Worm (Caenorhabditis elegans) whole organism, L1 larva: ENCODE data around the gene R12B2.6.

Source experiments
- C04F5.9 ChIP-seq: sonication (generic microtip); optimal IDR thresholded peaks from 2 replicates; lab custom pipeline; 2016; ENCODE audit warnings: missing genetic modification characterization, missing compliant biosample characterization
- F16B12.6 ChIP-seq: fragments of 150-350 bp; optimal IDR thresholded peaks from 2 replicates; lab custom pipeline; 2014; ENCODE audit warnings: missing biosample characterization, missing genetic modification characterization
- alr-1 ChIP-seq: fragments of 200-800 bp; sonication (Bioruptor generic); optimal IDR thresholded peaks from 2 replicates; lab custom pipeline; 2018; ENCODE audit warnings: borderline replicate concordance, mild to moderate bottlenecking, missing genetic modification characterization, missing compliant biosample characterization
- ama-1 ChIP-seq: fragments of 150-350 bp; optimal IDR thresholded peaks from 2 replicates; lab custom pipeline; 2014
- blmp-1 ChIP-seq: fragments of 150-350 bp; optimal IDR thresholded peaks from 2 replicates; lab custom pipeline; 2014; ENCODE audit warnings: missing biosample characterization, missing genetic modification characterization
- ceh-63 ChIP-seq: fragments of 200-800 bp; sonication (Bioruptor generic); optimal IDR thresholded peaks from 2 replicates; lab custom pipeline; 2018; ENCODE audit warnings: mild to moderate bottlenecking, missing genetic modification characterization, missing compliant biosample characterization
- ceh-8 ChIP-seq: fragments of 200-800 bp; sonication (Bioruptor generic); optimal IDR thresholded peaks from 2 replicates; lab custom pipeline; 2018; ENCODE audit warnings: mild to moderate bottlenecking, missing genetic modification characterization, moderate library complexity, missing compliant biosample characterization
- ceh-82 ChIP-seq, 3 experiments: fragments of 150-350 bp in 1 of 3; sonication (generic microtip) in 2 of 3; optimal IDR thresholded peaks; 2 replicates each; lab custom pipeline; 2014 to 2017; ENCODE audit warnings: missing biosample characterization in 3 of 3, missing genetic modification characterization in 3 of 3
- ceh-88 ChIP-seq: fragments of 200-800 bp; sonication (Bioruptor generic); IDR thresholded peaks from 2 replicates; pipeline ENCODE4 v1.3.6; 2022; ENCODE audit warnings: missing genetic modification characterization, missing compliant biosample characterization
- dsc-1 ChIP-seq: sonication (generic microtip); optimal IDR thresholded peaks from 2 replicates; lab custom pipeline; 2016; ENCODE audit warnings: mild to moderate bottlenecking, missing genetic modification characterization, missing compliant biosample characterization
- efl-1 ChIP-seq, 4 experiments: fragments of 150-350 bp; optimal IDR thresholded peaks in 3 of 4; peaks in 1 of 4; 1 replicate in 1 of 4; 2 replicates in 3 of 4; lab custom pipeline; 2014; ENCODE audit warnings: missing biosample characterization in 2 of 4, missing genetic modification characterization in 2 of 4, missing genetic modification reagents in 2 of 4
- egl-13 ChIP-seq: sonication (generic microtip); optimal IDR thresholded peaks from 2 replicates; lab custom pipeline; 2016; ENCODE audit warnings: missing genotype, missing genetic modification reagents, missing genetic modification characterization, missing compliant biosample characterization
- elt-2 ChIP-seq: sonication (generic microtip); optimal IDR thresholded peaks from 2 replicates; lab custom pipeline; 2016; ENCODE audit warnings: missing genetic modification characterization, mild to moderate bottlenecking, inconsistent platforms, missing compliant biosample characterization, missing genetic modification reagents
- elt-3 ChIP-seq, 6 experiments: fragments of 150-350 bp in 1 of 6; sonication (generic microtip); optimal IDR thresholded peaks; 2 replicates each; lab custom pipeline; 2017 to 2018; ENCODE audit warnings: missing biosample characterization in 6 of 6, missing genetic modification characterization in 6 of 6, inconsistent platforms in 1 of 6
- fos-1 ChIP-seq: fragments of 150-350 bp; optimal IDR thresholded peaks from 2 replicates; lab custom pipeline; 2014; ENCODE audit warnings: missing biosample characterization, missing genetic modification characterization
- hlh-4 ChIP-seq: sonication (generic microtip); optimal IDR thresholded peaks from 2 replicates; lab custom pipeline; 2016; ENCODE audit warnings: mild to moderate bottlenecking, missing genetic modification characterization, missing compliant biosample characterization
- hpl-2 ChIP-seq: fragments of 150-350 bp; optimal IDR thresholded peaks from 2 replicates; lab custom pipeline; 2014; ENCODE audit warnings: missing biosample characterization, missing genetic modification reagents, missing genetic modification characterization
- irx-1 ChIP-seq: sonication (generic microtip); optimal IDR thresholded peaks from 2 replicates; lab custom pipeline; 2016; ENCODE audit warnings: missing genetic modification characterization, missing compliant biosample characterization
- jun-1 ChIP-seq: fragments of 150-350 bp; optimal IDR thresholded peaks from 2 replicates; lab custom pipeline; 2014; ENCODE audit warnings: missing biosample characterization, missing genetic modification reagents, missing genetic modification characterization
- lin-13 ChIP-seq: fragments of 150-350 bp; optimal IDR thresholded peaks from 2 replicates; lab custom pipeline; 2014; ENCODE audit warnings: missing biosample characterization, missing genetic modification reagents, missing genetic modification characterization
- lin-14 ChIP-seq: fragments of 200-800 bp; sonication (Bioruptor generic); optimal IDR thresholded peaks from 2 replicates; lab custom pipeline; 2018; ENCODE audit warnings: mild to moderate bottlenecking, missing genetic modification characterization, moderate library complexity, missing compliant biosample characterization
- lin-15B ChIP-seq: fragments of 150-350 bp; sonication (generic microtip); optimal IDR thresholded peaks from 3 replicates; lab custom pipeline; 2014; ENCODE audit warnings: missing biosample characterization, missing genetic modification characterization
- lin-35 ChIP-seq, 2 experiments: fragments of 150-350 bp; optimal IDR thresholded peaks; 2 replicates each; lab custom pipeline; 2014; ENCODE audit warnings: missing biosample characterization in 2 of 2, missing genetic modification characterization in 2 of 2, missing genetic modification reagents in 2 of 2
- lin-39 ChIP-seq: fragments of 150-350 bp; optimal IDR thresholded peaks from 2 replicates; lab custom pipeline; 2014; ENCODE audit warnings: missing biosample characterization, missing genetic modification reagents, missing genetic modification characterization
- lsy-2 ChIP-seq, 2 experiments: fragments of 150-350 bp; optimal IDR thresholded peaks; 2 replicates each; lab custom pipeline; 2014; ENCODE audit warnings: missing biosample characterization in 2 of 2, missing genetic modification characterization in 2 of 2
- mdl-1 ChIP-seq, 2 experiments: fragments of 150-350 bp; optimal IDR thresholded peaks; 2 replicates each; lab custom pipeline; 2014 to 2017; ENCODE audit warnings: missing biosample characterization in 2 of 2, missing genetic modification characterization in 2 of 2, inconsistent platforms in 1 of 2
- mef-2 ChIP-seq: fragments of 150-350 bp; optimal IDR thresholded peaks from 2 replicates; lab custom pipeline; 2014; ENCODE audit warnings: missing biosample characterization, missing genetic modification characterization
- nhr-20 ChIP-seq: sonication (generic microtip); optimal IDR thresholded peaks from 2 replicates; lab custom pipeline; 2016; ENCODE audit warnings: mild to moderate bottlenecking, missing genetic modification characterization, missing compliant biosample characterization
- nhr-237 ChIP-seq: fragments of 150-350 bp; optimal IDR thresholded peaks from 2 replicates; lab custom pipeline; 2014; ENCODE audit warnings: missing biosample characterization, missing genetic modification characterization
- nhr-28 ChIP-seq: fragments of 150-350 bp; optimal IDR thresholded peaks from 2 replicates; lab custom pipeline; 2014; ENCODE audit warnings: missing biosample characterization, missing genetic modification characterization
- nhr-47 ChIP-seq: sonication (generic microtip); optimal IDR thresholded peaks from 2 replicates; lab custom pipeline; 2016; ENCODE audit warnings: mild to moderate bottlenecking, missing genetic modification characterization, moderate library complexity, missing compliant biosample characterization
- nhr-71 ChIP-seq: sonication (generic microtip); optimal IDR thresholded peaks from 2 replicates; lab custom pipeline; 2016; ENCODE audit warnings: mild to moderate bottlenecking, missing genetic modification characterization, moderate library complexity, missing compliant biosample characterization
- nhr-77 ChIP-seq: fragments of 150-350 bp; optimal IDR thresholded peaks from 2 replicates; lab custom pipeline; 2014; ENCODE audit warnings: missing biosample characterization, missing genetic modification characterization
- nhr-85 ChIP-seq: sonication (generic microtip); peaks from one replicate; lab custom pipeline; 2016; ENCODE audit warnings: missing genetic modification characterization, inconsistent platforms, missing compliant biosample characterization
- nhr-90 ChIP-seq: sonication (generic microtip); optimal IDR thresholded peaks from 2 replicates; lab custom pipeline; 2016; ENCODE audit warnings: mild to moderate bottlenecking, missing genetic modification characterization, missing compliant biosample characterization; ENCODE audit not compliant: poor library complexity
- pax-3 ChIP-seq: fragments of 200-800 bp; sonication (Bioruptor generic); optimal IDR thresholded peaks from 2 replicates; lab custom pipeline; 2018; ENCODE audit warnings: mild to moderate bottlenecking, missing genetic modification characterization, moderate library complexity, missing compliant biosample characterization
- snu-23 ChIP-seq: sonication (generic microtip); optimal IDR thresholded peaks from 2 replicates; lab custom pipeline; 2016; ENCODE audit warnings: missing genetic modification characterization, missing compliant biosample characterization
- sox-4 ChIP-seq: sonication (generic microtip); optimal IDR thresholded peaks from 2 replicates; lab custom pipeline; 2016; ENCODE audit warnings: missing genetic modification characterization, missing compliant biosample characterization
- swsn-7 ChIP-seq: sonication (generic microtip); optimal IDR thresholded peaks from 2 replicates; lab custom pipeline; 2016; ENCODE audit warnings: missing genetic modification characterization, missing compliant biosample characterization
- tbx-2 ChIP-seq: sonication (generic microtip); optimal IDR thresholded peaks from 2 replicates; lab custom pipeline; 2016; ENCODE audit warnings: missing genetic modification characterization, missing compliant biosample characterization
- unc-62 ChIP-seq: fragments of 150-350 bp; optimal IDR thresholded peaks from 2 replicates; lab custom pipeline; 2014; ENCODE audit warnings: missing biosample characterization, missing genetic modification reagents, missing genetic modification characterization
- unc-86 ChIP-seq: sonication (generic microtip); optimal IDR thresholded peaks from 2 replicates; lab custom pipeline; 2016; ENCODE audit warnings: missing genetic modification characterization, missing compliant biosample characterization
- vab-15 ChIP-seq: sonication (generic microtip); optimal IDR thresholded peaks from 2 replicates; lab custom pipeline; 2017; ENCODE audit warnings: missing genotype, mild to moderate bottlenecking, missing genetic modification characterization, missing compliant biosample characterization
- zip-4 ChIP-seq: fragments of 200-800 bp; sonication (Bioruptor generic); optimal IDR thresholded peaks from 2 replicates; lab custom pipeline; 2018; ENCODE audit warnings: mild to moderate bottlenecking, missing genetic modification characterization, moderate library complexity, missing compliant biosample characterization
- ztf-11 ChIP-seq, 2 experiments: sonication (generic microtip); optimal IDR thresholded peaks; 2 replicates each; lab custom pipeline; 2016 to 2017; ENCODE audit warnings: missing genetic modification characterization in 2 of 2, missing biosample characterization in 1 of 2, missing compliant biosample characterization in 1 of 2

R12B2.6 gene

ce11 chrIII:5875705-5876104 is 41.8 kb upstream of the R12B2.6 start:
- no peak for TF ChIP-seq efl-1 (optimal IDR thresholded peaks at IDR 0.05; lab: Kevin White, UChicago)
- TF ChIP-seq efl-1 (GFP tag; optimal IDR thresholded peaks at IDR 0.05 in 1 of 2; lab: Kevin White, UChicago), result peak in 1 of 2 experiments; percentile 32
- TF ChIP-seq alr-1 (tag; lab: Kevin White, UChicago), result no peak
- no peak for TF ChIP-seq nhr-237 (tag; lab: Kevin White, UChicago)
- TF ChIP-seq elt-2 (tag; lab: Kevin White, UChicago), result peak; percentile 42
- TF ChIP-seq mef-2 (tag; lab: Kevin White, UChicago), result no peak

ce11 chrIII:5875418-5875702 is 41.4 kb upstream of the R12B2.6 start:
- TF ChIP-seq lin-35 (GFP tag; optimal IDR thresholded peaks at IDR 0.05; lab: Kevin White, UChicago) (no peak), fos-1 (tag; lab: Kevin White, UChicago) (no peak), ceh-63 (GFP tag; lab: Kevin White, UChicago) (no peak), hpl-2 (GFP tag; lab: Kevin White, UChicago) (no peak), nhr-85 (peak; percentile 36), jun-1 (no peak)

- TF ChIP-seq snu-23, result no peak
- no peak for TF ChIP-seq lin-14 (GFP tag; lab: Kevin White, UChicago)
- TF ChIP-seq dsc-1 (tag; lab: Kevin White, UChicago), result peak; percentile 19
- TF ChIP-seq F16B12.6 (tag; lab: Kevin White, UChicago), result no peak
- no peak for TF ChIP-seq ceh-8 (GFP tag; lab: Kevin White, UChicago)
- no peak for TF ChIP-seq efl-1 (optimal IDR thresholded peaks at IDR 0.05; lab: Kevin White, UChicago)
- peak in 1 of 2 experiments; percentile 77 for TF ChIP-seq efl-1 (GFP tag; optimal IDR thresholded peaks at IDR 0.05 in 1 of 2; lab: Kevin White, UChicago)
- no peak for TF ChIP-seq C04F5.9
- TF ChIP-seq nhr-77 (tag; lab: Kevin White, UChicago), result no peak
- TF ChIP-seq irx-1 (tag; lab: Kevin White, UChicago), result no peak
- no peak for TF ChIP-seq lin-15B (tag; lab: Kevin White, UChicago)
- no peak for TF ChIP-seq sox-4
- no peak for TF ChIP-seq alr-1 (tag; lab: Kevin White, UChicago)
- TF ChIP-seq hlh-4 (tag; lab: Kevin White, UChicago), result no peak
- TF ChIP-seq, all 84 proteins: peak for 2
Measured at ce11 chrIII:5874664-5875417, 40.9 kb upstream of the R12B2.6 start.

- TF ChIP-seq elt-2 (tag; lab: Kevin White, UChicago) (peak; percentile 13), mdl-1 (tag; optimal IDR thresholded peaks at IDR 0.05; lab: Kevin White, UChicago) (no peak), nhr-71 (tag; lab: Kevin White, UChicago) (peak; percentile 83), nhr-90 (peak; percentile 85), unc-86 (tag; lab: Kevin White, UChicago) (no peak), pax-3 (tag; lab: Kevin White, UChicago) (no peak), nhr-85 (peak; percentile 86), egl-13 (tag; lab: Kevin White, UChicago) (no peak), tbx-2 (tag; lab: Kevin White, UChicago) (no peak), ama-1 (lab: Kevin White, UChicago) (peak; percentile 91), hlh-4 (tag; lab: Kevin White, UChicago) (no peak), zip-4 (GFP tag; lab: Kevin White, UChicago) (no peak), snu-23 (peak; percentile 75), efl-1 (optimal IDR thresholded peaks at IDR 0.05; lab: Kevin White, UChicago) (peak in 1 of 2 experiments; percentile 14), efl-1 (GFP tag; optimal IDR thresholded peaks at IDR 0.05 in 1 of 2; lab: Kevin White, UChicago) (peak in 1 of 2 experiments; percentile 60), lin-13 (GFP tag; lab: Kevin White, UChicago) (peak; percentile 46), ceh-82 (tag; optimal IDR thresholded peaks at IDR 0.05; lab: Kevin White, UChicago) (no peak), lsy-2 (tag; optimal IDR thresholded peaks at IDR 0.05; lab: Kevin White, UChicago) (peak in 1 of 2 experiments; percentile 24), lin-39 (tag; lab: Kevin White, UChicago) (no peak), ztf-11 (tag; optimal IDR thresholded peaks at IDR 0.05; lab: Kevin White, UChicago) (no peak), elt-3 (tag; optimal IDR thresholded peaks at IDR 0.05; lab: Kevin White, UChicago) (peak in 4 of 6 experiments; percentile 7 to 51 (median 35)), ceh-88 (GFP tag; lab: Robert Waterston, UW) (0 out of 2 replicates have a peak, but pooled peaks have one; percentile 11), blmp-1 (peak; percentile 39), swsn-7 (tag; lab: Kevin White, UChicago) (peak; percentile 11), nhr-20 (tag; lab: Kevin White, UChicago) (peak; percentile 77), unc-62 (GFP tag; lab: Kevin White, UChicago) (no peak), nhr-47 (tag; lab: Kevin White, UChicago) (peak; percentile 47), vab-15 (tag; lab: Kevin White, UChicago) (no peak), nhr-28 (no peak)
Measured at ce11 chrIII:5874263-5874662, 40.3 kb upstream of the R12B2.6 start.
